Fruit fly (Drosophila melanogaster) whole organism, embryonic: ENCODE results near the gene unc-4.
A peak's percentile ranks its signal among the peaks of the same experiment; 100 is the strongest.

Source experiments
- Bteb2 ChIP-seq: fragments of 200-800 bp; sonication (Bioruptor generic); optimal IDR thresholded peaks from 2 replicates; lab custom pipeline; 2016; ENCODE audit warnings: missing biosample characterization, missing genetic modification characterization
- CG10209 ChIP-seq: fragments of 200-800 bp; sonication (Bioruptor generic); optimal IDR thresholded peaks from 3 replicates; lab custom pipeline; 2017; ENCODE audit warnings: missing biosample characterization, mild to moderate bottlenecking, missing genetic modification characterization, missing genetic modification reagents
- CG11695 ChIP-seq: fragments of 200-800 bp; sonication (Bioruptor generic); IDR thresholded peaks from 3 replicates; pipeline ENCODE4 v1.3.6; 2022; ENCODE audit warnings: missing biosample characterization, missing genetic modification characterization
- CG12769 ChIP-seq: fragments of 200-800 bp; sonication (Bioruptor generic); optimal IDR thresholded peaks from 2 replicates; lab custom pipeline; 2019; ENCODE audit warnings: missing biosample characterization, mild to moderate bottlenecking, missing genetic modification characterization, moderate library complexity
- CG14710 ChIP-seq: fragments of 200-800 bp; sonication (Bioruptor generic); optimal IDR thresholded peaks from 3 replicates; lab custom pipeline; 2019; ENCODE audit warnings: missing biosample characterization, mild to moderate bottlenecking, missing genetic modification characterization, moderate library complexity
- CG15073 ChIP-seq: fragments of 200-800 bp; sonication (Bioruptor generic); optimal IDR thresholded peaks from 2 replicates; lab custom pipeline; 2016; ENCODE audit warnings: missing biosample characterization, missing genetic modification characterization
- CG15269 ChIP-seq: fragments of 200-800 bp; sonication (Bioruptor generic); optimal IDR thresholded peaks from 2 replicates; lab custom pipeline; 2018; ENCODE audit warnings: missing biosample characterization, mild to moderate bottlenecking, missing genetic modification characterization, moderate library complexity
- CG16815 ChIP-seq: fragments of 200-800 bp; sonication (Bioruptor generic); optimal IDR thresholded peaks from 3 replicates; lab custom pipeline; 2017; ENCODE audit warnings: missing biosample characterization, mild to moderate bottlenecking, missing genetic modification characterization
- CG17568 ChIP-seq: fragments of 200-800 bp; sonication (Bioruptor generic); optimal IDR thresholded peaks from 2 replicates; lab custom pipeline; 2018; ENCODE audit warnings: missing biosample characterization, mild to moderate bottlenecking, missing genetic modification characterization, moderate library complexity
- CG18619 ChIP-seq: fragments of 200-800 bp; sonication (Bioruptor generic); optimal IDR thresholded peaks from 3 replicates; lab custom pipeline; 2017; ENCODE audit warnings: missing biosample characterization, mild to moderate bottlenecking, missing genetic modification characterization
- CG2120 ChIP-seq: fragments of 200-800 bp; sonication (Bioruptor generic); optimal IDR thresholded peaks from 3 replicates; lab custom pipeline; 2016; ENCODE audit warnings: missing biosample characterization, missing genetic modification characterization
- CG4282 ChIP-seq: fragments of 200-800 bp; sonication (Bioruptor generic); optimal IDR thresholded peaks from 2 replicates; lab custom pipeline; 2016; ENCODE audit warnings: missing biosample characterization, missing genetic modification characterization
- CG4404 ChIP-seq: fragments of 200-800 bp; sonication (Bioruptor generic); IDR thresholded peaks from 2 replicates; pipeline ENCODE4 v1.3.6; 2022; ENCODE audit warnings: missing biosample characterization, missing genetic modification characterization
- CG5953 ChIP-seq: fragments of 200-800 bp; sonication (Bioruptor generic); IDR thresholded peaks from 2 replicates; pipeline ENCODE4 v1.3.6; 2022; ENCODE audit warnings: missing biosample characterization, missing genetic modification characterization
- CG6654 ChIP-seq: fragments of 200-800 bp; sonication (Bioruptor generic); optimal IDR thresholded peaks from 2 replicates; lab custom pipeline; 2017; ENCODE audit warnings: missing biosample characterization, mild to moderate bottlenecking, missing genetic modification characterization
- CG7928 ChIP-seq: fragments of 200-800 bp; sonication (Bioruptor generic); optimal IDR thresholded peaks from 2 replicates; lab custom pipeline; 2017; ENCODE audit warnings: missing biosample characterization, mild to moderate bottlenecking, missing genetic modification characterization
- CG8089 ChIP-seq: fragments of 200-800 bp; sonication (Bioruptor generic); optimal IDR thresholded peaks from 3 replicates; lab custom pipeline; 2016; ENCODE audit warnings: missing biosample characterization, missing genetic modification characterization
- CG8478 ChIP-seq: fragments of >200 bp; optimal IDR thresholded peaks from 2 replicates; lab custom pipeline; 2018
- Dad ChIP-seq: fragments of 200-800 bp; sonication (Bioruptor generic); optimal IDR thresholded peaks from 3 replicates; lab custom pipeline; 2016; ENCODE audit warnings: missing biosample characterization, missing genetic modification characterization
- Doc3 ChIP-seq: fragments of 200-800 bp; sonication (Bioruptor generic); IDR thresholded peaks from 3 replicates; pipeline ENCODE4 v1.3.6; 2022; ENCODE audit warnings: missing biosample characterization, missing genetic modification characterization; ENCODE audit not compliant: partially characterized antibody
- Elba2 ChIP-seq: fragments of 200-800 bp; sonication (Bioruptor generic); optimal IDR thresholded peaks from 3 replicates; lab custom pipeline; 2016; ENCODE audit warnings: missing biosample characterization, missing genetic modification characterization
- HLH54F ChIP-seq: fragments of 200-800 bp; sonication (Bioruptor generic); optimal IDR thresholded peaks from 3 replicates; lab custom pipeline; 2016; ENCODE audit warnings: missing biosample characterization, missing genetic modification characterization
- Lim3 ChIP-seq: fragments of 200-800 bp; sonication (Bioruptor generic); IDR thresholded peaks from 2 replicates; pipeline ENCODE4 v1.3.6; 2022; ENCODE audit warnings: missing biosample characterization, missing genetic modification characterization
- MBD-R2 ChIP-seq: fragments of 200-800 bp; sonication (Bioruptor generic); IDR thresholded peaks from 2 replicates; pipeline ENCODE4 v1.3.6; 2022; ENCODE audit warnings: missing biosample characterization, missing genetic modification characterization
- MESR4 ChIP-seq: fragments of 200-800 bp; sonication (Bioruptor generic); optimal IDR thresholded peaks from 2 replicates; lab custom pipeline; 2018; ENCODE audit warnings: missing biosample characterization, mild to moderate bottlenecking, missing genetic modification characterization, moderate library complexity
- Med ChIP-seq: fragments of 200-800 bp; sonication (Bioruptor generic); peaks from one replicate; lab custom pipeline; 2016; ENCODE audit warnings: missing biosample characterization, missing genetic modification characterization, mild to moderate bottlenecking, inconsistent platforms, moderate library complexity
- NFAT ChIP-seq: fragments of 200-800 bp; sonication (Bioruptor generic); IDR thresholded peaks from 2 replicates; pipeline ENCODE4 v1.3.6; 2022; ENCODE audit warnings: missing biosample characterization, missing genetic modification characterization
- NK7.1 ChIP-seq: fragments of 200-800 bp; sonication (Bioruptor generic); optimal IDR thresholded peaks from 3 replicates; lab custom pipeline; 2016; ENCODE audit warnings: missing biosample characterization, missing genetic modification characterization
- Nf-YB ChIP-seq: fragments of 200-800 bp; sonication (Bioruptor generic); optimal IDR thresholded peaks from 3 replicates; lab custom pipeline; 2019; ENCODE audit warnings: missing biosample characterization, mild to moderate bottlenecking, missing genetic modification characterization, moderate library complexity
- Ssrp ChIP-seq: fragments of 200-800 bp; sonication (Bioruptor generic); optimal IDR thresholded peaks from 2 replicates; lab custom pipeline; 2018; ENCODE audit warnings: missing biosample characterization, mild to moderate bottlenecking, missing genetic modification characterization, moderate library complexity
- ac ChIP-seq: fragments of 200-800 bp; sonication (Bioruptor generic); optimal IDR thresholded peaks from 3 replicates; lab custom pipeline; 2017; ENCODE audit warnings: missing biosample characterization, mild to moderate bottlenecking, missing genetic modification characterization
- ap ChIP-seq: fragments of 200-800 bp; sonication (Bioruptor generic); IDR thresholded peaks from 2 replicates; pipeline ENCODE4 v1.3.6; 2022; ENCODE audit warnings: missing biosample characterization, missing genetic modification characterization
- ase ChIP-seq: fragments of 200-800 bp; sonication (Bioruptor generic); IDR thresholded peaks from 3 replicates; pipeline ENCODE4 v1.3.6; 2022; ENCODE audit warnings: missing biosample characterization, missing genetic modification characterization
- bigmax ChIP-seq: fragments of 200-800 bp; sonication (Bioruptor generic); optimal IDR thresholded peaks from 2 replicates; lab custom pipeline; 2018; ENCODE audit warnings: missing biosample characterization, mild to moderate bottlenecking, missing genetic modification characterization
- chinmo ChIP-seq: fragments of 200-800 bp; sonication (Bioruptor generic); IDR thresholded peaks from 4 replicates; pipeline ENCODE4 v1.3.6; 2022; ENCODE audit warnings: missing biosample characterization, missing genetic modification characterization; ENCODE audit not compliant: partially characterized antibody
- dmrt11E ChIP-seq: fragments of 200-800 bp; sonication (Bioruptor generic); optimal IDR thresholded peaks from 3 replicates; lab custom pipeline; 2018; ENCODE audit warnings: missing biosample characterization, mild to moderate bottlenecking, missing genetic modification characterization, moderate library complexity
- dmrt99B ChIP-seq: fragments of 200-800 bp; sonication (Bioruptor generic); optimal IDR thresholded peaks from 2 replicates; lab custom pipeline; 2018; ENCODE audit warnings: missing biosample characterization, mild to moderate bottlenecking, missing genetic modification characterization, moderate library complexity
- emc ChIP-seq: fragments of 200-800 bp; sonication (Bioruptor generic); optimal IDR thresholded peaks from 2 replicates; lab custom pipeline; 2016; ENCODE audit warnings: missing biosample characterization, missing genetic modification characterization
- eve ChIP-seq, 2 experiments: fragments of >200 bp; optimal IDR thresholded peaks; 2 replicates each; lab custom pipeline; 2017; ENCODE audit warnings: missing biosample characterization in 2 of 2, missing genetic modification characterization in 2 of 2
- grn ChIP-seq: fragments of 200-800 bp; sonication (Bioruptor generic); optimal IDR thresholded peaks from 3 replicates; lab custom pipeline; 2017; ENCODE audit warnings: missing biosample characterization, missing genetic modification characterization
- luna ChIP-seq: fragments of 200-800 bp; sonication (Bioruptor generic); optimal IDR thresholded peaks from 2 replicates; lab custom pipeline; 2016; ENCODE audit warnings: missing biosample characterization, missing genetic modification characterization
- org-1 ChIP-seq: fragments of 200-800 bp; sonication (Bioruptor generic); optimal IDR thresholded peaks from 2 replicates; lab custom pipeline; 2017; ENCODE audit warnings: missing biosample characterization, missing genetic modification characterization
- otp ChIP-seq: fragments of 200-800 bp; sonication (Bioruptor generic); IDR thresholded peaks from 3 replicates; pipeline ENCODE4, ENCODE4 v1.3.6; 2022; ENCODE audit warnings: missing biosample characterization, missing genetic modification characterization
- pfk ChIP-seq: fragments of 200-800 bp; sonication (Bioruptor generic); optimal IDR thresholded peaks from 2 replicates; lab custom pipeline; 2018; ENCODE audit warnings: missing biosample characterization, mild to moderate bottlenecking, missing genetic modification characterization, moderate library complexity
- scrt ChIP-seq: fragments of 200-800 bp; sonication (Bioruptor generic); optimal IDR thresholded peaks from 2 replicates; lab custom pipeline; 2018; ENCODE audit warnings: missing biosample characterization, mild to moderate bottlenecking, missing genetic modification characterization, moderate library complexity
- sens ChIP-seq: fragments of 200-800 bp; sonication (Bioruptor generic); peaks from one replicate; lab custom pipeline; 2016; ENCODE audit warnings: missing biosample characterization, missing genetic modification characterization
- seq ChIP-seq: fragments of 200-800 bp; sonication (Bioruptor generic); IDR thresholded peaks from 2 replicates; pipeline ENCODE4 v1.3.6; 2022; ENCODE audit warnings: missing biosample characterization, missing genetic modification characterization
- slp2 ChIP-seq: fragments of 200-800 bp; sonication (Bioruptor generic); optimal IDR thresholded peaks from 2 replicates; lab custom pipeline; 2016; ENCODE audit warnings: missing biosample characterization, missing genetic modification characterization
- sr ChIP-seq: fragments of 200-800 bp; sonication (Bioruptor generic); IDR thresholded peaks from 3 replicates; pipeline ENCODE4 v1.3.6; 2022; ENCODE audit warnings: missing biosample characterization, missing genetic modification characterization
- tx ChIP-seq: fragments of 200-800 bp; sonication (Bioruptor generic); optimal IDR thresholded peaks from 2 replicates; lab custom pipeline; 2016; ENCODE audit warnings: missing biosample characterization, missing genetic modification characterization
- unpg ChIP-seq: fragments of 200-800 bp; sonication (Bioruptor generic); optimal IDR thresholded peaks from 3 replicates; lab custom pipeline; 2018; ENCODE audit warnings: missing biosample characterization, mild to moderate bottlenecking, missing genetic modification characterization, moderate library complexity
- zen ChIP-seq: fragments of 200-800 bp; sonication (Bioruptor generic); optimal IDR thresholded peaks from 3 replicates; lab custom pipeline; 2018; ENCODE audit warnings: missing biosample characterization, mild to moderate bottlenecking, missing genetic modification characterization, moderate library complexity

The unc-4 gene

dm6 chrX:17751658-17752057 is 16.7 kb upstream of the unc-4 start (continued):
- TF ChIP-seq CG8478 (lab: Kevin White, UChicago) (peak; percentile 79), MESR4 (no peak), sr (GFP tag; lab: Robert Waterston, UW) (no peak), CG4404 (GFP tag; lab: Robert Waterston, UW) (peak; percentile 10; the same call in 1 of the 2 replicates), CG15073 (GFP tag; lab: Kevin White, UChicago) (no peak), tx (peak; percentile 49), pfk (GFP tag; lab: Kevin White, UChicago) (no peak), Nf-YB (GFP tag; lab: Kevin White, UChicago) (no peak), CG12769 (tag; lab: Kevin White, UChicago) (no peak), grn (no peak), NFAT (GFP tag; lab: Robert Waterston, UW) (peak; percentile 77), CG4282 (GFP tag; lab: Kevin White, UChicago) (no peak), MBD-R2 (GFP tag; lab: Robert Waterston, UW) (no peak), CG11695 (no peak), otp (GFP tag; lab: Robert Waterston, UW) (no peak), CG14710 (tag; lab: Kevin White, UChicago) (peak; percentile 20), CG5953 (GFP tag; lab: Robert Waterston, UW) (0 out of 2 replicates have a peak, but pooled peaks have one; percentile 14), ase (GFP tag; lab: Robert Waterston, UW) (peak; percentile 28; the same call in 1 of the 3 replicates), Bteb2 (GFP tag; lab: Kevin White, UChicago) (no peak), scrt (GFP tag; lab: Kevin White, UChicago) (no peak), Dad (GFP tag; lab: Kevin White, UChicago) (no peak), Ssrp (tag; lab: Kevin White, UChicago) (peak; percentile 23), CG8089 (peak; percentile 42), luna (GFP tag; lab: Kevin White, UChicago) (no peak), unpg (GFP tag; lab: Kevin White, UChicago) (peak; percentile 13), CG16815 (GFP tag; lab: Kevin White, UChicago) (peak; percentile 9), org-1 (GFP tag; lab: Kevin White, UChicago) (no peak), NK7.1 (GFP tag; lab: Kevin White, UChicago) (no peak), emc (GFP tag; lab: Kevin White, UChicago) (no peak), Med (GFP tag; lab: Kevin White, UChicago) (peak; percentile 94), HLH54F (GFP tag; lab: Kevin White, UChicago) (peak; percentile 56), slp2 (no peak), eve (GFP tag; optimal IDR thresholded peaks at IDR 0.05; lab: Kevin White, UChicago) (no peak), CG7928 (GFP tag; lab: Kevin White, UChicago) (no peak), chinmo (0 out of 4 replicates have a peak, but pooled peaks have one; percentile 63), ap (GFP tag; lab: Robert Waterston, UW) (no peak), ac (GFP tag; lab: Kevin White, UChicago) (no peak), Lim3 (GFP tag; lab: Robert Waterston, UW) (no peak), seq (no peak), CG2120 (GFP tag; lab: Kevin White, UChicago) (peak; percentile 63), CG6654 (no peak), bigmax (GFP tag; lab: Kevin White, UChicago) (no peak), zen (tag; lab: Kevin White, UChicago) (peak; percentile 19), CG10209 (GFP tag; lab: Kevin White, UChicago) (peak; percentile 36), Elba2 (GFP tag; lab: Kevin White, UChicago) (no peak), Doc3 (GFP tag; lab: Robert Waterston, UW) (no peak), CG17568 (no peak), CG15269 (tag; lab: Kevin White, UChicago) (peak; percentile 34), sens (peak; percentile 3), dmrt11E (tag; lab: Kevin White, UChicago) (peak; percentile 28), CG18619 (no peak), dmrt99B (tag; lab: Kevin White, UChicago) (no peak)
